Fruit fly (Drosophila melanogaster) whole organism, embryonic: Measurements from ENCODE around the gene CG13367.

ENCODE experiments used
- Atf3 ChIP-seq: fragments of 200-800 bp; sonication (Bioruptor generic); optimal IDR thresholded peaks from 3 replicates; lab custom pipeline; 2016; ENCODE audit warnings: missing biosample characterization, missing genetic modification characterization
- Bteb2 ChIP-seq: fragments of 200-800 bp; sonication (Bioruptor generic); optimal IDR thresholded peaks from 2 replicates; lab custom pipeline; 2016; ENCODE audit warnings: missing biosample characterization, missing genetic modification characterization
- CG10431 ChIP-seq: fragments of 200-800 bp; sonication (Bioruptor generic); optimal IDR thresholded peaks from 3 replicates; lab custom pipeline; 2018; ENCODE audit warnings: missing biosample characterization, mild to moderate bottlenecking, missing genetic modification characterization
- CG10543 ChIP-seq: fragments of 200-800 bp; sonication (Bioruptor generic); optimal IDR thresholded peaks from 3 replicates; lab custom pipeline; 2017; ENCODE audit warnings: missing biosample characterization, mild to moderate bottlenecking, missing genetic modification characterization, moderate library complexity
- CG11504 ChIP-seq: fragments of 200-800 bp; sonication (Bioruptor generic); optimal IDR thresholded peaks from 3 replicates; lab custom pipeline; 2019; ENCODE audit warnings: missing biosample characterization, mild to moderate bottlenecking, missing genetic modification characterization, moderate library complexity
- CG13287 ChIP-seq: fragments of 200-800 bp; sonication (Bioruptor generic); IDR thresholded peaks from 2 replicates; pipeline ENCODE4 v1.3.6; 2022; ENCODE audit warnings: missing biosample characterization, missing genetic modification characterization; ENCODE audit not compliant: partially characterized antibody
- CG15269 ChIP-seq: fragments of 200-800 bp; sonication (Bioruptor generic); optimal IDR thresholded peaks from 2 replicates; lab custom pipeline; 2018; ENCODE audit warnings: missing biosample characterization, mild to moderate bottlenecking, missing genetic modification characterization, moderate library complexity
- CG16815 ChIP-seq: fragments of 200-800 bp; sonication (Bioruptor generic); optimal IDR thresholded peaks from 3 replicates; lab custom pipeline; 2017; ENCODE audit warnings: missing biosample characterization, mild to moderate bottlenecking, missing genetic modification characterization
- CG17359 ChIP-seq: fragments of 200-800 bp; sonication (Bioruptor generic); optimal IDR thresholded peaks from 3 replicates; lab custom pipeline; 2018; ENCODE audit warnings: missing biosample characterization, mild to moderate bottlenecking, missing genetic modification characterization, moderate library complexity
- CG17612 ChIP-seq: fragments of 200-800 bp; sonication (Bioruptor generic); IDR thresholded peaks from 2 replicates; pipeline ENCODE4 v1.3.6; 2022; ENCODE audit warnings: missing biosample characterization, missing genetic modification characterization
- CG2120 ChIP-seq: fragments of 200-800 bp; sonication (Bioruptor generic); optimal IDR thresholded peaks from 3 replicates; lab custom pipeline; 2016; ENCODE audit warnings: missing biosample characterization, missing genetic modification characterization
- CG31365 ChIP-seq: fragments of 200-800 bp; sonication (Bioruptor generic); optimal IDR thresholded peaks from 2 replicates; lab custom pipeline; 2018; ENCODE audit warnings: missing biosample characterization, mild to moderate bottlenecking, missing genetic modification characterization
- CG7271 ChIP-seq: fragments of 200-800 bp; sonication (Bioruptor generic); optimal IDR thresholded peaks from 2 replicates; lab custom pipeline; 2018; ENCODE audit warnings: missing biosample characterization, mild to moderate bottlenecking, missing genetic modification characterization, moderate library complexity
- CG8281 ChIP-seq: fragments of 200-800 bp; sonication (Bioruptor generic); optimal IDR thresholded peaks from 2 replicates; lab custom pipeline; 2018; ENCODE audit warnings: missing biosample characterization, mild to moderate bottlenecking, missing genetic modification characterization, moderate library complexity
- CG8290 ChIP-seq, 3 experiments: fragments of 200-800 bp; sonication (Bioruptor generic); optimal IDR thresholded peaks; 2 replicates each; lab custom pipeline; 2016 to 2019; ENCODE audit warnings: missing biosample characterization in 3 of 3, missing genetic modification characterization in 3 of 3, mild to moderate bottlenecking in 2 of 3, moderate library complexity in 1 of 3
- CG9727 ChIP-seq: fragments of 200-800 bp; sonication (Bioruptor generic); optimal IDR thresholded peaks from 3 replicates; lab custom pipeline; 2017; ENCODE audit warnings: missing biosample characterization, mild to moderate bottlenecking, missing genetic modification characterization
- Elba2 ChIP-seq: fragments of 200-800 bp; sonication (Bioruptor generic); optimal IDR thresholded peaks from 3 replicates; lab custom pipeline; 2016; ENCODE audit warnings: missing biosample characterization, missing genetic modification characterization
- Hand ChIP-seq: fragments of 200-800 bp; sonication (Bioruptor generic); optimal IDR thresholded peaks from 2 replicates; lab custom pipeline; 2017; ENCODE audit warnings: mild to moderate bottlenecking, missing biosample characterization, missing genetic modification reagents, missing genetic modification characterization
- Hsf ChIP-seq: fragments of 200-800 bp; sonication (Bioruptor generic); optimal IDR thresholded peaks from 3 replicates; lab custom pipeline; 2016; ENCODE audit warnings: missing biosample characterization, missing genetic modification characterization
- Lim3 ChIP-seq: fragments of 200-800 bp; sonication (Bioruptor generic); IDR thresholded peaks from 2 replicates; pipeline ENCODE4 v1.3.6; 2022; ENCODE audit warnings: missing biosample characterization, missing genetic modification characterization
- MBD-R2 ChIP-seq: fragments of 200-800 bp; sonication (Bioruptor generic); IDR thresholded peaks from 2 replicates; pipeline ENCODE4 v1.3.6; 2022; ENCODE audit warnings: missing biosample characterization, missing genetic modification characterization
- MESR4 ChIP-seq: fragments of 200-800 bp; sonication (Bioruptor generic); optimal IDR thresholded peaks from 2 replicates; lab custom pipeline; 2018; ENCODE audit warnings: missing biosample characterization, mild to moderate bottlenecking, missing genetic modification characterization, moderate library complexity
- NC2α ChIP-seq: fragments of 200-800 bp; sonication (Bioruptor generic); optimal IDR thresholded peaks from 2 replicates; lab custom pipeline; 2016; ENCODE audit warnings: missing biosample characterization, missing genetic modification characterization
- Nf-YC ChIP-seq: fragments of 200-800 bp; optimal IDR thresholded peaks from 3 replicates; lab custom pipeline; 2019; ENCODE audit warnings: missing biosample characterization, mild to moderate bottlenecking, missing genetic modification characterization, moderate library complexity
- PHDP ChIP-seq: fragments of 200-800 bp; sonication (Bioruptor generic); optimal IDR thresholded peaks from 3 replicates; lab custom pipeline; 2018; ENCODE audit warnings: missing biosample characterization, mild to moderate bottlenecking, missing genetic modification characterization, moderate library complexity
- Sry-δ ChIP-seq: fragments of 200-800 bp; sonication (Bioruptor generic); optimal IDR thresholded peaks from 2 replicates; lab custom pipeline; 2016; ENCODE audit warnings: missing biosample characterization, missing genetic modification characterization
- Ssrp ChIP-seq: fragments of 200-800 bp; sonication (Bioruptor generic); optimal IDR thresholded peaks from 2 replicates; lab custom pipeline; 2018; ENCODE audit warnings: missing biosample characterization, mild to moderate bottlenecking, missing genetic modification characterization, moderate library complexity
- TFAM ChIP-seq: fragments of 200-800 bp; sonication (Bioruptor generic); optimal IDR thresholded peaks from 2 replicates; lab custom pipeline; 2017; ENCODE audit warnings: missing biosample characterization, missing genetic modification characterization, inconsistent platforms
- Vsx1 ChIP-seq: fragments of 200-800 bp; sonication (Bioruptor generic); optimal IDR thresholded peaks from 2 replicates; lab custom pipeline; 2017; ENCODE audit warnings: missing biosample characterization, mild to moderate bottlenecking, missing genetic modification characterization, missing genetic modification reagents
- Xrp1 ChIP-seq: fragments of 200-800 bp; sonication (Bioruptor generic); IDR thresholded peaks from 2 replicates; pipeline ENCODE4 v1.3.6; 2022; ENCODE audit warnings: missing biosample characterization, missing genetic modification characterization
- ac ChIP-seq: fragments of 200-800 bp; sonication (Bioruptor generic); optimal IDR thresholded peaks from 3 replicates; lab custom pipeline; 2017; ENCODE audit warnings: missing biosample characterization, mild to moderate bottlenecking, missing genetic modification characterization
- ara ChIP-seq: fragments of 200-800 bp; sonication (Bioruptor generic); IDR thresholded peaks from 2 replicates; pipeline ENCODE4 v1.3.6; 2022; ENCODE audit warnings: missing biosample characterization, missing genetic modification characterization
- cato ChIP-seq: fragments of 200-800 bp; sonication (Bioruptor generic); optimal IDR thresholded peaks from 2 replicates; lab custom pipeline; 2016; ENCODE audit warnings: missing biosample characterization, missing genetic modification characterization, borderline replicate concordance
- chif ChIP-seq, 2 experiments: fragments of 200-800 bp; sonication (Bioruptor generic); optimal IDR thresholded peaks; 3 replicates each; lab custom pipeline; 2016; ENCODE audit warnings: missing biosample characterization in 2 of 2, missing genetic modification characterization in 2 of 2
- fd102C ChIP-seq: fragments of 200-800 bp; sonication (Bioruptor generic); optimal IDR thresholded peaks from 2 replicates; lab custom pipeline; 2018; ENCODE audit warnings: missing biosample characterization, mild to moderate bottlenecking, missing genetic modification characterization, moderate library complexity
- gsb-n ChIP-seq: fragments of 200-800 bp; sonication (Bioruptor generic); optimal IDR thresholded peaks from 3 replicates; lab custom pipeline; 2018; ENCODE audit warnings: missing biosample characterization, mild to moderate bottlenecking, missing genetic modification characterization
- h ChIP-seq: fragments of >200 bp; optimal IDR thresholded peaks from 2 replicates; lab custom pipeline; 2017
- ham ChIP-seq: fragments of 200-800 bp; sonication (Bioruptor generic); IDR thresholded peaks from 2 replicates; pipeline ENCODE4 v1.3.6; 2022; ENCODE audit warnings: missing biosample characterization, missing genetic modification characterization
- ind ChIP-seq: fragments of 200-800 bp; sonication (Bioruptor generic); optimal IDR thresholded peaks from 3 replicates; lab custom pipeline; 2016; ENCODE audit warnings: missing biosample characterization, missing genetic modification characterization
- kni ChIP-seq: fragments of 200-800 bp; sonication (Bioruptor generic); optimal IDR thresholded peaks from 3 replicates; lab custom pipeline; 2017; ENCODE audit warnings: mild to moderate bottlenecking, missing biosample characterization, missing genetic modification reagents, missing genetic modification characterization
- lov ChIP-seq, 2 experiments: fragments of 200-800 bp in 1 of 2; fragments of >200 bp in 1 of 2; sonication (Bioruptor generic) in 1 of 2; IDR thresholded peaks in 1 of 2; optimal IDR thresholded peaks in 1 of 2; 2 replicates in 1 of 2; 3 replicates in 1 of 2; pipeline versions ENCODE4 v1.3.6 to Lab custom; 2017 to 2022; ENCODE audit warnings: missing biosample characterization in 1 of 2, missing genetic modification characterization in 1 of 2
- pan ChIP-seq, 4 experiments: fragments of >200 bp in 3 of 4; fragments of 200-800 bp in 1 of 4; sonication (Bioruptor generic) in 1 of 4; optimal IDR thresholded peaks in 3 of 4; IDR thresholded peaks in 1 of 4; 2 replicates each; pipeline versions ENCODE4 v1.3.6 to Lab custom; 2017 to 2022; ENCODE audit warnings: missing biosample characterization in 2 of 4, missing genetic modification characterization in 2 of 4, mixed read lengths in 1 of 4
- phol ChIP-seq: fragments of 200-800 bp; sonication (Bioruptor generic); optimal IDR thresholded peaks from 3 replicates; lab custom pipeline; 2018; ENCODE audit warnings: missing biosample characterization, mild to moderate bottlenecking, missing genetic modification characterization, moderate library complexity
- run ChIP-seq: fragments of 200-800 bp; sonication (Bioruptor generic); optimal IDR thresholded peaks from 3 replicates; lab custom pipeline; 2018; ENCODE audit warnings: missing biosample characterization, mild to moderate bottlenecking, missing genetic modification characterization
- shn ChIP-seq: fragments of 200-800 bp; sonication (Bioruptor generic); optimal IDR thresholded peaks from 3 replicates; lab custom pipeline; 2016; ENCODE audit warnings: missing biosample characterization, missing genetic modification characterization
- slou ChIP-seq: fragments of 200-800 bp; sonication (Bioruptor generic); optimal IDR thresholded peaks from 3 replicates; lab custom pipeline; 2016; ENCODE audit warnings: missing biosample characterization, missing genetic modification characterization
- sna ChIP-seq: fragments of 200-800 bp; sonication (Bioruptor generic); IDR thresholded peaks from 2 replicates; pipeline ENCODE4 v1.3.6; 2022; ENCODE audit warnings: missing biosample characterization, missing genetic modification characterization; ENCODE audit not compliant: partially characterized antibody
- tna ChIP-seq: fragments of 200-800 bp; sonication (Bioruptor generic); IDR thresholded peaks from 2 replicates; pipeline ENCODE4 v1.3.6; 2022; ENCODE audit warnings: missing biosample characterization, missing genetic modification characterization; ENCODE audit not compliant: partially characterized antibody

Gene CG13367

dm6 chrX:654949-655348 lies 10.4 kb downstream of the CG13367 start (continued):
- TF ChIP-seq NC2α: peak; percentile 80
- peak; percentile 92 to 93 for TF ChIP-seq chif (GFP tag; optimal IDR thresholded peaks at IDR 0.05; lab: Kevin White, UChicago)
- TF ChIP-seq MBD-R2 (GFP tag; lab: Robert Waterston, UW): peak; percentile 93
- TF ChIP-seq lov (optimal IDR thresholded peaks at IDR 0.05; lab: Kevin White, UChicago): no peak
- TF ChIP-seq lov (GFP tag; IDR thresholded peaks at IDR 0.05; lab: Robert Waterston, UW): peak; percentile 96
- TF ChIP-seq ara: peak; percentile 97
- TF ChIP-seq cato (GFP tag; lab: Kevin White, UChicago): peak; percentile 90
- TF ChIP-seq pan (optimal IDR thresholded peaks at IDR 0.05; lab: Kevin White, UChicago): no peak
- TF ChIP-seq pan (GFP tag; optimal IDR thresholded peaks at IDR 0.05 in 1 of 2, IDR thresholded peaks at IDR 0.05 in 1 of 2): peak in 1 of 2 experiments; percentile 98
- peak; percentile 96 for TF ChIP-seq CG15269 (tag; lab: Kevin White, UChicago)
- TF ChIP-seq CG2120 (GFP tag; lab: Kevin White, UChicago): peak; percentile 93
- peak; percentile 80 for TF ChIP-seq TFAM (GFP tag; lab: Kevin White, UChicago)
- TF ChIP-seq slou (GFP tag; lab: Kevin White, UChicago): peak; percentile 75
- TF ChIP-seq Ssrp (tag; lab: Kevin White, UChicago): peak; percentile 91
- peak; percentile 66 for TF ChIP-seq CG7271 (tag; lab: Kevin White, UChicago)
- TF ChIP-seq ac (GFP tag; lab: Kevin White, UChicago): peak; percentile 77
- peak; percentile 93 for TF ChIP-seq Atf3 (GFP tag; lab: Kevin White, UChicago)
- peak; percentile 82 for TF ChIP-seq ham (GFP tag; lab: Robert Waterston, UW)
- peak; percentile 90 for TF ChIP-seq gsb-n (tag; lab: Kevin White, UChicago)
- TF ChIP-seq shn (GFP tag; lab: Kevin White, UChicago): peak; percentile 95
- peak; percentile 88 for TF ChIP-seq Hand (GFP tag; lab: Kevin White, UChicago)
- peak; percentile 83 for TF ChIP-seq Nf-YC (tag; lab: Kevin White, UChicago)
- peak; percentile 97 for TF ChIP-seq Xrp1 (GFP tag; lab: Robert Waterston, UW)
- peak; percentile 96 for TF ChIP-seq PHDP
- TF ChIP-seq CG17359: peak; percentile 97
- peak; percentile 95 for TF ChIP-seq CG11504 (tag; lab: Kevin White, UChicago)
- peak; percentile 90 for TF ChIP-seq CG16815 (GFP tag; lab: Kevin White, UChicago)
- TF ChIP-seq MESR4 (GFP tag; lab: Kevin White, UChicago): peak; percentile 55
- peak; percentile 90 for TF ChIP-seq CG8290 (GFP tag; optimal IDR thresholded peaks at IDR 0.05; lab: Kevin White, UChicago)
- TF ChIP-seq CG8290 (tag; optimal IDR thresholded peaks at IDR 0.05; lab: Kevin White, UChicago): peak; percentile 87 to 99
- peak; percentile 79 for TF ChIP-seq CG8281 (tag; lab: Kevin White, UChicago)
- TF ChIP-seq Elba2 (GFP tag; lab: Kevin White, UChicago): peak; percentile 23
- peak; percentile 92 for TF ChIP-seq kni (GFP tag; lab: Kevin White, UChicago)
- TF ChIP-seq CG10543 (GFP tag; lab: Kevin White, UChicago): peak; percentile 95
- TF ChIP-seq sna (GFP tag; lab: Robert Waterston, UW): no peak
- TF ChIP-seq CG31365 (tag; lab: Kevin White, UChicago): peak; percentile 87
- peak; percentile 91 for TF ChIP-seq Bteb2 (GFP tag; lab: Kevin White, UChicago)
- 0 out of 2 replicates have a peak, but pooled peaks have one; percentile 17 for TF ChIP-seq tna (GFP tag; lab: Robert Waterston, UW)
- peak; percentile 92 for TF ChIP-seq CG10431 (GFP tag; lab: Kevin White, UChicago)
- TF ChIP-seq Vsx1: no peak
- peak; percentile 49 for TF ChIP-seq Sry-δ
- peak; percentile 96 for TF ChIP-seq phol
- no peak for TF ChIP-seq h (lab: Kevin White, UChicago)
- TF ChIP-seq Hsf (GFP tag; lab: Kevin White, UChicago): peak; percentile 95
- TF ChIP-seq run (tag; lab: Kevin White, UChicago): peak; percentile 90
- TF ChIP-seq CG9727 (GFP tag; lab: Kevin White, UChicago): peak; percentile 95
- TF ChIP-seq ind (GFP tag; lab: Kevin White, UChicago): peak; percentile 96
- peak; percentile 80 for TF ChIP-seq Lim3 (GFP tag; lab: Robert Waterston, UW)
- peak; percentile 92 for TF ChIP-seq CG17612 (GFP tag; lab: Robert Waterston, UW)
- TF ChIP-seq CG13287 (GFP tag; lab: Robert Waterston, UW): no peak
- peak; percentile 45 for TF ChIP-seq fd102C
